Worm (Caenorhabditis elegans): ENCODE data around the gene F13A2.4.
A peak's percentile ranks its signal among the peaks of the same experiment; 100 is the strongest.

The F13A2.4 gene

ce11 chrV:4410643-4411042 lies 10.6 kb upstream of the F13A2.4 start, which contains the start of gene Y47D7A.3:
Gene Y47D7A.3, plus strand, starts transcription at chrV:4410943.
- TF ChIP-seq lin-39 (tag; optimal IDR thresholded peaks at IDR 0.05): no peak
- no peak for TF ChIP-seq unc-130 (GFP tag; optimal IDR thresholded peaks at IDR 0.05)
- no peak for TF ChIP-seq dve-1 (tag; optimal IDR thresholded peaks at IDR 0.05; ENCODE audit: insufficient read depth)
- no peak for TF ChIP-seq Y48G9A.11 (GFP tag; IDR thresholded peaks at IDR 0.05)
- no peak for TF ChIP-seq nhr-77 (tag; optimal IDR thresholded peaks at IDR 0.05)
- TF ChIP-seq ama-1 (optimal IDR thresholded peaks at IDR 0.05): no peak
- no peak for TF ChIP-seq ces-1 (GFP tag; optimal IDR thresholded peaks at IDR 0.05)
- no peak for TF ChIP-seq daf-12 (tag; optimal IDR thresholded peaks at IDR 0.05)
- TF ChIP-seq vab-7 (GFP tag; IDR thresholded peaks at IDR 0.05): no peak
- no peak for TF ChIP-seq ceh-20 (GFP tag; IDR thresholded peaks at IDR 0.05)
- no peak for TF ChIP-seq unc-62 (GFP tag; optimal IDR thresholded peaks at IDR 0.05 in 1 of 2)
- no peak for TF ChIP-seq unc-62 (tag; optimal IDR thresholded peaks at IDR 0.05)
- no peak for TF ChIP-seq sdz-12 (GFP tag; optimal IDR thresholded peaks at IDR 0.05)
- TF ChIP-seq dmd-9 (GFP tag; IDR thresholded peaks at IDR 0.05): no peak
- no peak for TF ChIP-seq cey-2 (tag; optimal IDR thresholded peaks at IDR 0.05; ENCODE audit: borderline replicate concordance, insufficient read depth)
- no peak for TF ChIP-seq T26A8.4 (GFP tag; IDR thresholded peaks at IDR 0.05)
- no peak for TF ChIP-seq egl-27 (tag; optimal IDR thresholded peaks at IDR 0.05)
- no peak for TF ChIP-seq duxl-1 (tag; optimal IDR thresholded peaks at IDR 0.05; ENCODE audit: poor library complexity)
- TF ChIP-seq ceh-28 (tag; optimal IDR thresholded peaks at IDR 0.05): no peak
- no peak for TF ChIP-seq lin-13 (GFP tag; optimal IDR thresholded peaks at IDR 0.05)

DNA sequence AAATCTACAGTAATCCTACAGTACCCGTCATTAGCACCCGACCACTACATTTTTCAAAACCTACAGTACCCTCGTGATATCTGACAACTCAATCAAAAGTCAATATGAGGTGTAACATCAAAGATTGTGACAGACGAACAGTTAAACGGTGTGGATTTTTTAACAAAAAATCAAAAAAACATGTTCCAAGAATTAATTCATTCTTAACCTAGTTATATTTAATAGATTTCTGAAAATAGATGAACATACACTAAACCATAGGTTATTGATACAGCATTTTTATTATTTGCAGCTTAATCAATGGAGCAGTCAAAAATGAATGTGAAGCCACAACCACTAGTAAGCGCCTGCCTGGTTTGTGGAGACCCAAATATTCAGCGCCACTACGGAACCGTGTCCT lies 7.5 kb upstream of the F13A2.4 start, which contains the start of gene nhr-118:
Gene nhr-118 (plus strand): TSS at position 301 of the 400 bp plus-strand sequence.
- peak; percentile 9 for TF ChIP-seq aha-1 (tag)
- no peak for TF ChIP-seq ZK337.2 (GFP tag; IDR thresholded peaks at IDR 0.05)

ce11 chrV:4401865-4402264 lies 1.8 kb upstream of the F13A2.4 start, which contains the start of gene F13A2.5:
Gene F13A2.5, minus strand, starts transcription at chrV:4401965.
- TF ChIP-seq aha-1 (tag) (peak; percentile 1), daf-16 (GFP tag; optimal IDR thresholded peaks at IDR 0.05) (no peak), daf-16 (tag; optimal IDR thresholded peaks at IDR 0.05) (no peak)

DNA sequence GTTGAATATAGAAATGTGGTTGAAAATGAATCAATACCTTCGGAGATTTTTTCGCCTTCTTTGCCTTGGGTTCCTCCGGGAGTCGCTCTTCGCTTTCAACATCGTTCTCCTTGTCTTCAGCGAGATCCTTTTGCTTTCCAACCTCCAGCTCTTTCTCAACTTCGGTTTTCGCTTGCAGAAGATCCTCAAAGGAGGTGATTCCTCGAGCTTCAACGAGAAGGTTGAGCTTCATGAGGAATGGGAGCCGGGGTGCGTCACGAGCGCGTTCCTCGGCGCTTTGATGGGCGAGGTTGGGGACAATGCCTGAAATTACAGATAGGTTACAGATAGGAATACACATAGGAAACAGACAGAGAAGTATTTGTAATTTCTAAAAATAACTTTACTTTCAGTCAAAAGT lies 1.1 kb downstream of the F13A2.4 start:
- TF ChIP-seq hif-1 (tag; optimal IDR thresholded peaks at IDR 0.05) (no peak), set-16 (GFP tag; IDR thresholded peaks at IDR 0.05) (peak; percentile 61; the same call in 1 of the 2 replicates), T26A8.4 (GFP tag; IDR thresholded peaks at IDR 0.05) (no peak), lin-13 (GFP tag; optimal IDR thresholded peaks at IDR 0.05) (no peak), rbr-2 (tag; optimal IDR thresholded peaks at IDR 0.05) (no peak), ZK337.2 (GFP tag; IDR thresholded peaks at IDR 0.05) (no peak), tag-97 (GFP tag; IDR thresholded peaks at IDR 0.05) (no peak), fkh-10 (GFP tag; optimal IDR thresholded peaks at IDR 0.05) (no peak)

DNA sequence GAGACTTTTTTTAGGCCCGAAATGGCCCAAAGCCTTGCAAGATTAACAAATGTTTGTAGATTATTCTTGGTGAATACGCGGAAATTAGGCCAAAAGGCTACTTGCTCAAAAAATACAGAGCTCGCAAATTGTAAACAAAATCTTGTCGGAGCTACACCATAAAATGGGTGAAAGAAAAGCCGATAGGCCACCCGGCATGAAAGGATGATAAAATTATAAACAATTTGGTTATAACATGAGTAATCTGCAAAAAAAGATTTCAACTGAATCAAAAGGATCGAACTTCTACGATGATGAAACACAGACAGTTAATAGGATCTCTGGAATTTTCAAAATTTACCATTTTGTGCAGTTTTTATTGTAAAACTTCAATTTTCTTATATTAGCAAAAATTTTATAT lies 1.9 kb downstream of the F13A2.4 start:
- TF ChIP-seq nhr-76 (tag; optimal IDR thresholded peaks at IDR 0.05): no peak
- TF ChIP-seq aha-1 (tag): peak; percentile 93
- no peak for TF ChIP-seq madf-9 (GFP tag; conservative IDR thresholded peaks at IDR 0.05)
- no peak for TF ChIP-seq gei-8 (GFP tag; optimal IDR thresholded peaks at IDR 0.05)
- no peak for TF ChIP-seq ceh-28 (tag; optimal IDR thresholded peaks at IDR 0.05)

ce11 chrV:4396257-4396656 lies 3.8 kb downstream of the F13A2.4 start, which contains the start of gene F13A2.3:
Gene F13A2.3, minus strand, starts transcription at chrV:4396357.
- TF ChIP-seq Y5F2A.4 (GFP tag; optimal IDR thresholded peaks at IDR 0.05): no peak
- no peak for TF ChIP-seq nhr-48 (tag; optimal IDR thresholded peaks at IDR 0.05)
- no peak for TF ChIP-seq daf-12 (tag; optimal IDR thresholded peaks at IDR 0.05)
- TF ChIP-seq set-16 (GFP tag; IDR thresholded peaks at IDR 0.05): no peak
- no peak for TF ChIP-seq pha-4 (GFP tag; IDR thresholded peaks at IDR 0.05)
- TF ChIP-seq pha-4 (tag; optimal IDR thresholded peaks at IDR 0.05): no peak
- TF ChIP-seq ceh-82 (tag; optimal IDR thresholded peaks at IDR 0.05): no peak
- TF ChIP-seq snpc-4 (tag; optimal IDR thresholded peaks at IDR 0.05): no peak
- TF ChIP-seq cey-2 (tag; optimal IDR thresholded peaks at IDR 0.05; ENCODE audit: borderline replicate concordance, insufficient read depth): no peak
- no peak for TF ChIP-seq ZK546.5 (tag; optimal IDR thresholded peaks at IDR 0.05)
- TF ChIP-seq ceh-44 (GFP tag; IDR thresholded peaks at IDR 0.05): no peak
- TF ChIP-seq nhr-25 (tag; optimal IDR thresholded peaks at IDR 0.05; ENCODE audit: borderline replicate concordance, insufficient read depth): no peak
- no peak for TF ChIP-seq Y75B8A.6 (GFP tag; IDR thresholded peaks at IDR 0.05)
- TF ChIP-seq aha-1 (tag): no peak
- TF ChIP-seq dpl-1 (GFP tag; optimal IDR thresholded peaks at IDR 0.05): no peak
- no peak for TF ChIP-seq saeg-2 (GFP tag; IDR thresholded peaks at IDR 0.05)
